Worm (Caenorhabditis elegans) whole organism, L2 larva: ENCODE results near the gene str-208.

ENCODE experiments used
- F13H6.1 ChIP-seq: sonication (generic microtip); optimal IDR thresholded peaks from 2 replicates; lab custom pipeline; 2016; ENCODE audit warnings: missing genetic modification characterization, missing compliant biosample characterization
- ama-1 ChIP-seq: fragments of 150-350 bp; optimal IDR thresholded peaks from 2 replicates; lab custom pipeline; 2018; ENCODE audit warnings: inconsistent platforms
- egl-27 ChIP-seq: sonication (generic microtip); optimal IDR thresholded peaks from 3 replicates; lab custom pipeline; 2017; ENCODE audit warnings: missing biosample characterization, missing genetic modification reagents, missing genetic modification characterization
- skn-1 ChIP-seq: sonication (generic microtip); optimal IDR thresholded peaks from 2 replicates; lab custom pipeline; 2017; ENCODE audit warnings: missing biosample characterization, missing genetic modification characterization
- ztf-1 ChIP-seq: fragments of 200-800 bp; sonication (Bioruptor generic); conservative IDR thresholded peaks from 2 replicates; pipeline ENCODE4 v1.3.6; 2022; ENCODE audit warnings: missing genetic modification characterization, missing compliant biosample characterization

DNA sequence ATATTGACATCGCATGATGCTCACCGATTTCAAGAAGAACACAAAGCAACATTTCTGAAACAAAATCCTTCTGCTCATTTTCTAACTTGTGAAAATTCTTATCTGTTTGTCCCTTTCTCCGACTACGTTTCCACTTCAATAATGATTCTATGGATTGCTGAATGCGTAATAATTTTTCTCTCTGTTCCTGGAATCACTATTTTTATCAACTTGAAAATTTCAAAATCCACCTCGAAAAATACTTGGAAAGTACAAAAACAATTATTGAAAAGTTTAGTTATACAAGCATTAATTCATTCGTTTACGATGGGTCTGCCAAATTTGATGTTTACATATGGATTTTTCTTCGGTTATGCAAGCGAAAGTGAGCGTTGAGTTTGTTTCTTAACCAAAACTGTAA lies 34.6 kb upstream of the str-208 start, which contains the start of gene srh-22:
- TF ChIP-seq skn-1 (no peak), ztf-1 (no peak), F13H6.1 (tag; lab: Kevin White, UChicago) (no peak), egl-27 (tag; lab: Kevin White, UChicago) (no peak), ama-1 (no peak)
